Fruit fly (Drosophila melanogaster): Measurements from ENCODE around the gene CG17776.

Gene CG17776

dm6 chrX:2184563-2184962 lies at the start of gene CG17776, which contains the start of gene Nmd3 (continued):
- TF ChIP-seq CG1603 (tag; optimal IDR thresholded peaks at IDR 0.05) (peak; percentile 58), CG7987 (GFP tag; optimal IDR thresholded peaks at IDR 0.05) (no peak), Usf (GFP tag; optimal IDR thresholded peaks at IDR 0.05) (no peak), sd (tag; optimal IDR thresholded peaks at IDR 0.05) (no peak), CG9817 (tag; optimal IDR thresholded peaks at IDR 0.05) (no peak), Med (GFP tag) (peak; percentile 71), ham (GFP tag; IDR thresholded peaks at IDR 0.05) (no peak), Fer1 (GFP tag; optimal IDR thresholded peaks at IDR 0.05) (peak; percentile 49), ttk (GFP tag; IDR thresholded peaks at IDR 0.05) (no peak), CG17186 (GFP tag; optimal IDR thresholded peaks at IDR 0.05) (peak; percentile 33), onecut (GFP tag; IDR thresholded peaks at IDR 0.05) (0 out of 2 replicates have a peak, but pooled peaks have one; percentile 6), nerfin-1 (tag; optimal IDR thresholded peaks at IDR 0.05) (no peak), CG4617 (GFP tag; optimal IDR thresholded peaks at IDR 0.05; ENCODE audit: borderline replicate concordance) (peak; percentile 26), CG8944 (GFP tag; optimal IDR thresholded peaks at IDR 0.05) (no peak), bowl (GFP tag; IDR thresholded peaks at IDR 0.05) (no peak), CG34422 (GFP tag; IDR thresholded peaks at IDR 0.05) (no peak), mld (GFP tag; IDR thresholded peaks at IDR 0.05; ENCODE audit: partially characterized antibody) (peak; percentile 58; the same call in 1 of the 3 replicates), H2.0 (GFP tag; IDR thresholded peaks at IDR 0.05) (no peak), CG10267 (tag; optimal IDR thresholded peaks at IDR 0.05) (peak; percentile 17), H15 (GFP tag; IDR thresholded peaks at IDR 0.05) (no peak), CHES-1-like (GFP tag; optimal IDR thresholded peaks at IDR 0.05) (peak; percentile 26), CG1647 (GFP tag; optimal IDR thresholded peaks at IDR 0.05) (no peak), Atf6 (GFP tag; IDR thresholded peaks at IDR 0.05) (no peak), Adf1 (GFP tag; IDR thresholded peaks at IDR 0.05) (no peak), unpg (GFP tag; optimal IDR thresholded peaks at IDR 0.05) (no peak), klu (GFP tag; IDR thresholded peaks at IDR 0.05) (no peak), Sry-β (GFP tag; optimal IDR thresholded peaks at IDR 0.05) (peak; percentile 95), pb (GFP tag; optimal IDR thresholded peaks at IDR 0.05) (no peak), CG6813 (GFP tag; optimal IDR thresholded peaks at IDR 0.05) (no peak), fd64A (GFP tag; optimal IDR thresholded peaks at IDR 0.05) (no peak), Bgb (GFP tag; IDR thresholded peaks at IDR 0.05; ENCODE audit: partially characterized antibody) (peak; percentile 61), CG17612 (GFP tag; IDR thresholded peaks at IDR 0.05) (no peak), CG10565 (GFP tag; optimal IDR thresholded peaks at IDR 0.05) (no peak), Ets97D (GFP tag; optimal IDR thresholded peaks at IDR 0.05) (peak; percentile 38), CG7745 (tag; optimal IDR thresholded peaks at IDR 0.05) (no peak), CG13287 (GFP tag; IDR thresholded peaks at IDR 0.05; ENCODE audit: partially characterized antibody) (peak; percentile 82), stc (GFP tag; IDR thresholded peaks at IDR 0.05) (no peak), BEAF-32 (GFP tag; optimal IDR thresholded peaks at IDR 0.05) (peak; percentile 68), CG12155 (GFP tag; optimal IDR thresholded peaks at IDR 0.05) (no peak), Vsx1 (GFP tag; optimal IDR thresholded peaks at IDR 0.05) (no peak), crp (GFP tag; optimal IDR thresholded peaks at IDR 0.05) (peak; percentile 20 to 85), CG33213 (GFP tag; optimal IDR thresholded peaks at IDR 0.05) (no peak), sug (tag; optimal IDR thresholded peaks at IDR 0.05) (peak; percentile 45), CG30431 (GFP tag; optimal IDR thresholded peaks at IDR 0.05) (no peak), CG1792 (GFP tag; optimal IDR thresholded peaks at IDR 0.05) (no peak), CG15479 (GFP tag; optimal IDR thresholded peaks at IDR 0.05) (no peak), bbx (GFP tag; IDR thresholded peaks at IDR 0.05; ENCODE audit: partially characterized antibody) (peak; percentile 37; the same call in 1 of the 2 replicates), CG5180 (GFP tag; optimal IDR thresholded peaks at IDR 0.05) (no peak), CG12744 (GFP tag; optimal IDR thresholded peaks at IDR 0.05) (no peak), CG7963 (GFP tag; IDR thresholded peaks at IDR 0.05; ENCODE audit: partially characterized antibody) (0 out of 3 replicates have a peak, but pooled peaks have one; percentile 12)
